Fruit fly (Drosophila melanogaster) Kc167 (cell line): Measurements from ENCODE around the gene tkv.

ENCODE experiments used
- Sin3A ChIP-seq: fragments of >200 bp; optimal IDR thresholded peaks from 2 replicates; lab custom pipeline; 2018; ENCODE audit warnings: missing external identifiers
- ttk ChIP-seq: sonication (Bioruptor generic); optimal IDR thresholded peaks from 2 replicates; lab custom pipeline; 2017; ENCODE audit warnings: missing external identifiers

- TF ChIP-seq ttk (lab: Kevin White, UChicago) (no peak), Sin3A (lab: Kevin White, UChicago) (no peak)
These were observed 7.0 kb downstream of the tkv start for dm6 chr2L:5264157-5264556.
